Worm (Caenorhabditis elegans): Measurements from ENCODE around the gene cwc-15.

- TF ChIP-seq nhr-237 (tag; optimal IDR thresholded peaks at IDR 0.05) = no peak
- no peak for TF ChIP-seq elt-3 (tag; optimal IDR thresholded peaks at IDR 0.05)
- TF ChIP-seq fkh-10 (GFP tag; optimal IDR thresholded peaks at IDR 0.05) = no peak
- TF ChIP-seq snu-23 (GFP tag; optimal IDR thresholded peaks at IDR 0.05) = no peak
- no peak for TF ChIP-seq blmp-1 (tag; optimal IDR thresholded peaks at IDR 0.05)
- no peak for TF ChIP-seq xbp-1 (tag; optimal IDR thresholded peaks at IDR 0.05)
Observed at ce11 chrV:16029237-16029636, 6.1 kb downstream of the cwc-15 start.
